Fruit fly (Drosophila melanogaster) whole organism, embryonic: Measurements from ENCODE around the gene CG18557.

Source experiments
- CG10462 ChIP-seq: fragments of 200-800 bp; sonication (Bioruptor generic); optimal IDR thresholded peaks from 2 replicates; lab custom pipeline; 2016; ENCODE audit warnings: missing biosample characterization, missing genetic modification characterization
- CG10565 ChIP-seq: fragments of 200-800 bp; sonication (Bioruptor generic); optimal IDR thresholded peaks from 3 replicates; lab custom pipeline; 2016; ENCODE audit warnings: missing biosample characterization, mild to moderate bottlenecking, missing genetic modification characterization
- CG11247 ChIP-seq: fragments of 200-800 bp; sonication (Bioruptor generic); IDR thresholded peaks from 2 replicates; pipeline ENCODE4 v1.3.6; 2022; ENCODE audit warnings: missing biosample characterization, missing genetic modification characterization
- CG12071 ChIP-seq: fragments of 200-800 bp; sonication (Bioruptor generic); optimal IDR thresholded peaks from 3 replicates; lab custom pipeline; 2018; ENCODE audit warnings: missing biosample characterization, mild to moderate bottlenecking, missing genetic modification characterization
- CG14014 ChIP-seq: fragments of 200-800 bp; sonication (Bioruptor generic); IDR thresholded peaks from 2 replicates; pipeline ENCODE4 v1.3.6; 2022; ENCODE audit warnings: missing biosample characterization, missing genetic modification characterization
- CG1603 ChIP-seq: fragments of 200-800 bp; sonication (Bioruptor generic); optimal IDR thresholded peaks from 2 replicates; lab custom pipeline; 2019; ENCODE audit warnings: missing biosample characterization, mild to moderate bottlenecking, missing genetic modification characterization, moderate library complexity
- CG32772 ChIP-seq: fragments of 200-800 bp; sonication (Bioruptor generic); IDR thresholded peaks from 2 replicates; pipeline ENCODE4 v1.3.6; 2022; ENCODE audit warnings: missing biosample characterization, missing genetic modification characterization
- CG33213 ChIP-seq: fragments of 200-800 bp; sonication (Bioruptor generic); optimal IDR thresholded peaks from 3 replicates; lab custom pipeline; 2016; ENCODE audit warnings: missing biosample characterization, missing genetic modification characterization
- CG4424 ChIP-seq: fragments of 200-800 bp; sonication (Bioruptor generic); optimal IDR thresholded peaks from 3 replicates; lab custom pipeline; 2016; ENCODE audit warnings: missing biosample characterization, missing genetic modification characterization
- CG4707 ChIP-seq: fragments of 200-800 bp; sonication (Bioruptor generic); optimal IDR thresholded peaks from 2 replicates; lab custom pipeline; 2018; ENCODE audit warnings: missing biosample characterization, mild to moderate bottlenecking, missing genetic modification characterization, moderate library complexity
- CG5180 ChIP-seq: fragments of 200-800 bp; sonication (Bioruptor generic); optimal IDR thresholded peaks from 3 replicates; lab custom pipeline; 2017; ENCODE audit warnings: missing biosample characterization, missing genetic modification characterization, mild to moderate bottlenecking, moderate library complexity, missing genetic modification reagents
- CG6175 ChIP-seq: fragments of 200-800 bp; sonication (Bioruptor generic); IDR thresholded peaks from 3 replicates; pipeline ENCODE4 v1.3.6; 2022; ENCODE audit warnings: missing biosample characterization, missing genetic modification characterization
- CG7271 ChIP-seq: fragments of 200-800 bp; sonication (Bioruptor generic); optimal IDR thresholded peaks from 2 replicates; lab custom pipeline; 2018; ENCODE audit warnings: missing biosample characterization, mild to moderate bottlenecking, missing genetic modification characterization, moderate library complexity
- CG7372 ChIP-seq: fragments of 200-800 bp; sonication (Bioruptor generic); IDR thresholded peaks from 2 replicates; pipeline ENCODE4 v1.3.6; 2022; ENCODE audit warnings: missing biosample characterization, missing genetic modification characterization
- CG8281 ChIP-seq: fragments of 200-800 bp; sonication (Bioruptor generic); optimal IDR thresholded peaks from 2 replicates; lab custom pipeline; 2018; ENCODE audit warnings: missing biosample characterization, mild to moderate bottlenecking, missing genetic modification characterization, moderate library complexity
- CG8359 ChIP-seq: fragments of 200-800 bp; sonication (Bioruptor generic); optimal IDR thresholded peaks from 2 replicates; lab custom pipeline; 2017; ENCODE audit warnings: missing biosample characterization, mild to moderate bottlenecking, missing genetic modification characterization, borderline replicate concordance
- CG8388 ChIP-seq: fragments of 200-800 bp; sonication (Bioruptor generic); optimal IDR thresholded peaks from 2 replicates; lab custom pipeline; 2019; ENCODE audit warnings: missing biosample characterization, mild to moderate bottlenecking, missing genetic modification characterization, moderate library complexity
- CG9609 ChIP-seq: fragments of 200-800 bp; sonication (Bioruptor generic); optimal IDR thresholded peaks from 3 replicates; lab custom pipeline; 2016; ENCODE audit warnings: missing biosample characterization, missing genetic modification characterization
- CG9817 ChIP-seq: fragments of 200-800 bp; sonication (Bioruptor generic); optimal IDR thresholded peaks from 2 replicates; lab custom pipeline; 2018; ENCODE audit warnings: missing biosample characterization, mild to moderate bottlenecking, missing genetic modification characterization, moderate library complexity
- Drgx ChIP-seq: fragments of 200-800 bp; sonication (Bioruptor generic); IDR thresholded peaks from 2 replicates; pipeline ENCODE4 v1.3.6; 2022; ENCODE audit warnings: missing biosample characterization, missing genetic modification characterization
- Elba2 ChIP-seq: fragments of 200-800 bp; sonication (Bioruptor generic); optimal IDR thresholded peaks from 3 replicates; lab custom pipeline; 2016; ENCODE audit warnings: missing biosample characterization, missing genetic modification characterization
- Gsc ChIP-seq: fragments of 200-800 bp; sonication (Bioruptor generic); IDR thresholded peaks from 2 replicates; pipeline ENCODE4 v1.3.6; 2022; ENCODE audit warnings: missing biosample characterization, missing genetic modification characterization
- HHEX ChIP-seq: fragments of 200-800 bp; sonication (Bioruptor generic); optimal IDR thresholded peaks from 3 replicates; lab custom pipeline; 2017; ENCODE audit warnings: missing biosample characterization, mild to moderate bottlenecking, missing genetic modification characterization, missing genetic modification reagents
- Hey ChIP-seq: fragments of 200-800 bp; sonication (Bioruptor generic); optimal IDR thresholded peaks from 3 replicates; lab custom pipeline; 2018; ENCODE audit warnings: missing biosample characterization, mild to moderate bottlenecking, missing genetic modification characterization
- Meics ChIP-seq: fragments of 200-800 bp; sonication (Bioruptor generic); optimal IDR thresholded peaks from 2 replicates; lab custom pipeline; 2017; ENCODE audit warnings: missing biosample characterization, mild to moderate bottlenecking, missing genetic modification characterization
- Opbp ChIP-seq: fragments of 200-800 bp; sonication (Bioruptor generic); IDR thresholded peaks from 3 replicates; pipeline ENCODE4 v1.3.6; 2022; ENCODE audit warnings: missing biosample characterization, missing genetic modification characterization; ENCODE audit not compliant: partially characterized antibody
- Ptx1 ChIP-seq: fragments of 200-800 bp; sonication (Bioruptor generic); IDR thresholded peaks from 2 replicates; pipeline ENCODE4 v1.3.6; 2022; ENCODE audit warnings: missing biosample characterization, missing genetic modification characterization
- Side ChIP-seq: fragments of 200-800 bp; sonication (Bioruptor generic); optimal IDR thresholded peaks from 2 replicates; lab custom pipeline; 2016; ENCODE audit warnings: missing biosample characterization, missing genetic modification characterization
- Sry-β ChIP-seq: fragments of 200-800 bp; sonication (Bioruptor generic); optimal IDR thresholded peaks from 2 replicates; lab custom pipeline; 2018; ENCODE audit warnings: missing biosample characterization, mild to moderate bottlenecking, missing genetic modification characterization, moderate library complexity
- btn ChIP-seq: fragments of 200-800 bp; sonication (Bioruptor generic); optimal IDR thresholded peaks from 2 replicates; lab custom pipeline; 2016; ENCODE audit warnings: missing biosample characterization, missing genetic modification characterization
- gro ChIP-seq: fragments of 200-800 bp; sonication (Bioruptor generic); optimal IDR thresholded peaks from 2 replicates; lab custom pipeline; 2016; ENCODE audit warnings: missing biosample characterization, missing genetic modification characterization
- gsb ChIP-seq: fragments of 200-800 bp; sonication (Bioruptor generic); IDR thresholded peaks from 2 replicates; pipeline ENCODE4 v1.3.6; 2022; ENCODE audit warnings: missing biosample characterization, missing genetic modification characterization
- hkb ChIP-seq, 2 experiments: fragments of 200-800 bp in 1 of 2; fragments of >200 bp in 1 of 2; sonication (Bioruptor generic) in 1 of 2; IDR thresholded peaks in 1 of 2; optimal IDR thresholded peaks in 1 of 2; 2 replicates each; pipeline versions ENCODE4 v1.3.6 to Lab custom; 2017 to 2022; ENCODE audit warnings: missing biosample characterization in 1 of 2, missing genetic modification characterization in 1 of 2
- lab ChIP-seq: fragments of 200-800 bp; sonication (Bioruptor generic); optimal IDR thresholded peaks from 3 replicates; lab custom pipeline; 2017; ENCODE audit warnings: missing biosample characterization, missing genetic modification characterization, mild to moderate bottlenecking, moderate library complexity, missing genetic modification reagents
- lola ChIP-seq, 3 experiments: fragments of >200 bp in 2 of 3; fragments of 200-800 bp in 1 of 3; sonication (Bioruptor generic) in 1 of 3; optimal IDR thresholded peaks; 2 replicates each; lab custom pipeline; 2017 to 2019; ENCODE audit warnings: missing biosample characterization in 3 of 3, missing genetic modification characterization in 3 of 3, mild to moderate bottlenecking in 1 of 3, moderate library complexity in 1 of 3
- nerfin-1 ChIP-seq: fragments of 200-800 bp; sonication (Bioruptor generic); optimal IDR thresholded peaks from 3 replicates; lab custom pipeline; 2019; ENCODE audit warnings: missing biosample characterization, mild to moderate bottlenecking, missing genetic modification characterization, moderate library complexity
- nom ChIP-seq: fragments of 200-800 bp; sonication (Bioruptor generic); optimal IDR thresholded peaks from 2 replicates; lab custom pipeline; 2017; ENCODE audit warnings: missing biosample characterization, missing genetic modification characterization, mild to moderate bottlenecking, moderate library complexity, missing genetic modification reagents
- org-1 ChIP-seq: fragments of 200-800 bp; sonication (Bioruptor generic); optimal IDR thresholded peaks from 2 replicates; lab custom pipeline; 2017; ENCODE audit warnings: missing biosample characterization, missing genetic modification characterization
- pho ChIP-seq: fragments of 200-800 bp; sonication (Bioruptor generic); optimal IDR thresholded peaks from 2 replicates; lab custom pipeline; 2016; ENCODE audit warnings: missing biosample characterization, missing genetic modification characterization
- ranshi ChIP-seq: fragments of 200-800 bp; sonication (Bioruptor generic); IDR thresholded peaks from 2 replicates; pipeline ENCODE4 v1.3.6; 2022; ENCODE audit warnings: missing biosample characterization, missing genetic modification characterization
- sima ChIP-seq: fragments of 200-800 bp; sonication (Bioruptor generic); optimal IDR thresholded peaks from 2 replicates; lab custom pipeline; 2016; ENCODE audit warnings: missing biosample characterization, missing genetic modification characterization
- sisA ChIP-seq: fragments of 200-800 bp; sonication (Bioruptor generic); IDR thresholded peaks from 2 replicates; pipeline ENCODE4 v1.3.6; 2022; ENCODE audit warnings: missing biosample characterization, missing genetic modification characterization
- tin ChIP-seq: fragments of 200-800 bp; sonication (Bioruptor generic); optimal IDR thresholded peaks from 3 replicates; lab custom pipeline; 2016; ENCODE audit warnings: missing biosample characterization, missing genetic modification characterization
- toy ChIP-seq: fragments of 200-800 bp; sonication (Bioruptor generic); IDR thresholded peaks from 2 replicates; pipeline ENCODE4 v1.3.6; 2022; ENCODE audit warnings: missing biosample characterization, missing genetic modification characterization
- wek ChIP-seq: fragments of 200-800 bp; sonication (Bioruptor generic); optimal IDR thresholded peaks from 3 replicates; lab custom pipeline; 2018; ENCODE audit warnings: missing biosample characterization, mild to moderate bottlenecking, missing genetic modification characterization, moderate library complexity
- wor ChIP-seq: fragments of 200-800 bp; sonication (Bioruptor generic); IDR thresholded peaks from 2 replicates; pipeline ENCODE4 v1.3.6; 2022; ENCODE audit warnings: missing biosample characterization, missing genetic modification characterization
- yki ChIP-seq: fragments of >200 bp; optimal IDR thresholded peaks from 3 replicates; lab custom pipeline; 2018

CG18557 gene

dm6 chr2L:2884683-2885502 lies 39.4 kb upstream of the CG18557 start (continued):
- peak; percentile 89 for TF ChIP-seq CG1603 (tag; lab: Kevin White, UChicago)
- TF ChIP-seq CG12071 (GFP tag; lab: Kevin White, UChicago): peak; percentile 65
- TF ChIP-seq nerfin-1 (tag; lab: Kevin White, UChicago): peak; percentile 53
- no peak for TF ChIP-seq Gsc (GFP tag; lab: Robert Waterston, UW)
- TF ChIP-seq CG14014 (GFP tag; lab: Robert Waterston, UW): peak; percentile 63
- no peak for TF ChIP-seq toy (GFP tag; lab: Robert Waterston, UW)
- peak; percentile 54 for TF ChIP-seq nom (GFP tag; lab: Kevin White, UChicago)
- peak; percentile 62 for TF ChIP-seq gro
- no peak for TF ChIP-seq yki
- 0 out of 2 replicates have a peak, but pooled peaks have one; percentile 7 for TF ChIP-seq CG32772
- peak; percentile 58 for TF ChIP-seq HHEX (GFP tag; lab: Kevin White, UChicago)
- peak; percentile 55; the same call in 1 of the 2 replicates for TF ChIP-seq CG11247 (GFP tag; lab: Robert Waterston, UW)
- no peak for TF ChIP-seq CG10462 (GFP tag; lab: Kevin White, UChicago)
- TF ChIP-seq CG10565 (GFP tag; lab: Kevin White, UChicago): no peak
- no peak for TF ChIP-seq CG9609 (GFP tag; lab: Kevin White, UChicago)
- TF ChIP-seq CG7372 (GFP tag; lab: Robert Waterston, UW): no peak; the same call in 1 of the 2 replicates
- no peak for TF ChIP-seq CG7271
- peak; percentile 55; the same call in 1 of the 3 replicates for TF ChIP-seq CG6175 (GFP tag; lab: Robert Waterston, UW)
- TF ChIP-seq btn: no peak
- TF ChIP-seq CG4424 (GFP tag; lab: Kevin White, UChicago): no peak
- TF ChIP-seq CG4707 (GFP tag; lab: Kevin White, UChicago): no peak
- peak; percentile 44 for TF ChIP-seq CG8281 (tag; lab: Kevin White, UChicago)
- TF ChIP-seq Drgx: peak; percentile 49
- TF ChIP-seq hkb (optimal IDR thresholded peaks at IDR 0.05; lab: Kevin White, UChicago): no peak
- peak; percentile 30 for TF ChIP-seq hkb (GFP tag; IDR thresholded peaks at IDR 0.05; lab: Robert Waterston, UW)
- TF ChIP-seq lab (GFP tag; lab: Kevin White, UChicago): peak; percentile 60
- peak; percentile 2 for TF ChIP-seq org-1 (GFP tag; lab: Kevin White, UChicago)
- TF ChIP-seq Side (GFP tag; lab: Kevin White, UChicago): no peak
- peak; percentile 3 for TF ChIP-seq wek (GFP tag; lab: Kevin White, UChicago)
- no peak for TF ChIP-seq wor (GFP tag; lab: Robert Waterston, UW)
- peak; percentile 10 for TF ChIP-seq tin (GFP tag; lab: Kevin White, UChicago)
- peak; percentile 61 for TF ChIP-seq Sry-β (GFP tag; lab: Kevin White, UChicago)
- TF ChIP-seq Meics (GFP tag; lab: Kevin White, UChicago): peak; percentile 53
- TF ChIP-seq lola (GFP tag; optimal IDR thresholded peaks at IDR 0.05; lab: Kevin White, UChicago): peak in 1 of 3 experiments; percentile 47
- no peak for TF ChIP-seq CG8359
- TF ChIP-seq CG33213: peak; percentile 58
- TF ChIP-seq sisA (GFP tag; lab: Robert Waterston, UW): no peak; the same call in 1 of the 2 replicates
- peak; percentile 36 for TF ChIP-seq pho (GFP tag; lab: Kevin White, UChicago)
- TF ChIP-seq sima (GFP tag; lab: Kevin White, UChicago): no peak
- no peak for TF ChIP-seq CG5180 (GFP tag; lab: Kevin White, UChicago)
- TF ChIP-seq gsb: 0 out of 2 replicates have a peak, but pooled peaks have one; percentile 45
- TF ChIP-seq ranshi (GFP tag; lab: Robert Waterston, UW): 0 out of 2 replicates have a peak, but pooled peaks have one; percentile 37
- no peak for TF ChIP-seq Elba2
- TF ChIP-seq Hey: peak; percentile 31
- TF ChIP-seq Opbp (GFP tag; lab: Robert Waterston, UW): peak; percentile 71
- TF ChIP-seq Ptx1 (GFP tag; lab: Robert Waterston, UW): 0 out of 2 replicates have a peak, but pooled peaks have one; percentile 11
- peak; percentile 48 for TF ChIP-seq CG9817 (tag; lab: Kevin White, UChicago)
- TF ChIP-seq CG8388 (GFP tag; lab: Kevin White, UChicago): peak; percentile 4
